Worm (Caenorhabditis elegans) whole organism, early embryonic: ENCODE measurements around the gene atg-13.

Experiments
- B0310.2 ChIP-seq: sonication (generic microtip); optimal IDR thresholded peaks from 2 replicates; lab custom pipeline; 2016; ENCODE audit warnings: mild to moderate bottlenecking, missing genetic modification characterization, missing compliant biosample characterization
- F13C5.2 ChIP-seq: sonication (generic microtip); optimal IDR thresholded peaks from 2 replicates; lab custom pipeline; 2017; ENCODE audit warnings: mild to moderate bottlenecking, missing genetic modification characterization, inconsistent platforms, missing compliant biosample characterization
- aly-1 ChIP-seq: sonication (generic microtip); optimal IDR thresholded peaks from 2 replicates; lab custom pipeline; 2016; ENCODE audit warnings: missing genetic modification characterization, missing compliant biosample characterization
- ama-1 ChIP-seq: fragments of 150-350 bp; optimal IDR thresholded peaks from 2 replicates; lab custom pipeline; 2014
- ceh-13 ChIP-seq: fragments of 200-800 bp; sonication (Bioruptor generic); optimal IDR thresholded peaks from 2 replicates; lab custom pipeline; 2018; ENCODE audit warnings: mild to moderate bottlenecking, missing genetic modification characterization, missing compliant biosample characterization
- ceh-36 ChIP-seq: sonication (generic microtip); optimal IDR thresholded peaks from 2 replicates; lab custom pipeline; 2016; ENCODE audit warnings: missing genetic modification characterization, inconsistent platforms, missing compliant biosample characterization
- ets-7 ChIP-seq: sonication (generic microtip); optimal IDR thresholded peaks from 2 replicates; lab custom pipeline; 2016; ENCODE audit warnings: missing genotype, missing genetic modification characterization, missing compliant biosample characterization
- flt-1 ChIP-seq: fragments of 200-800 bp; sonication (Bioruptor generic); IDR thresholded peaks from 2 replicates; pipeline ENCODE4 v1.3.6; 2022; ENCODE audit warnings: missing genetic modification characterization, missing compliant biosample characterization
- hmbx-1 ChIP-seq: sonication (generic microtip); optimal IDR thresholded peaks from 2 replicates; lab custom pipeline; 2016; ENCODE audit warnings: mild to moderate bottlenecking, missing genetic modification characterization, missing compliant biosample characterization
- hmg-4 ChIP-seq: fragments of 200-800 bp; sonication (Bioruptor generic); optimal IDR thresholded peaks from 2 replicates; lab custom pipeline; 2018; ENCODE audit warnings: mild to moderate bottlenecking, missing genetic modification characterization, missing compliant biosample characterization
- hnd-1 ChIP-seq: sonication (generic microtip); optimal IDR thresholded peaks from 2 replicates; lab custom pipeline; 2016; ENCODE audit warnings: missing genetic modification characterization, missing compliant biosample characterization
- pes-1 ChIP-seq: fragments of 200-800 bp; sonication (Bioruptor generic); IDR thresholded peaks from 2 replicates; pipeline ENCODE4 v1.3.6; 2022; ENCODE audit warnings: missing genetic modification reagents, missing genetic modification characterization, missing compliant biosample characterization
- scrt-1 ChIP-seq: fragments of 200-800 bp; sonication (Bioruptor generic); IDR thresholded peaks from 2 replicates; pipeline ENCODE4 v1.3.6; 2022; ENCODE audit warnings: missing genetic modification characterization, missing compliant biosample characterization
- sea-1 ChIP-seq: fragments of 200-800 bp; sonication (Bioruptor generic); conservative IDR thresholded peaks from 2 replicates; pipeline ENCODE4 v1.3.6; 2022; ENCODE audit warnings: missing genetic modification characterization, missing compliant biosample characterization
- tbx-11 ChIP-seq: fragments of 200-800 bp; sonication (Bioruptor generic); IDR thresholded peaks from 2 replicates; pipeline ENCODE4 v1.3.6; 2022; ENCODE audit warnings: missing genetic modification characterization, missing compliant biosample characterization
- tbx-37 ChIP-seq: fragments of 200-800 bp; sonication (Bioruptor generic); conservative IDR thresholded peaks from 2 replicates; pipeline ENCODE4 v1.3.6; 2022; ENCODE audit warnings: missing genetic modification reagents, missing genetic modification characterization, missing compliant biosample characterization
- tra-4 ChIP-seq: sonication (generic microtip); optimal IDR thresholded peaks from 2 replicates; lab custom pipeline; 2017; ENCODE audit warnings: missing genetic modification characterization, missing compliant biosample characterization

The atg-13 gene

ce11 chrIII:8164771-8165170 is 6.8 kb upstream of the atg-13 start:
- TF ChIP-seq tra-4 (tag; lab: Kevin White, UChicago), result no peak
- TF ChIP-seq tbx-11 (GFP tag; lab: Robert Waterston, UW), result no peak
- no peak for TF ChIP-seq hmg-4 (GFP tag; lab: Kevin White, UChicago)

ce11 chrIII:8163788-8164423 is 5.9 kb upstream of the atg-13 start, which contains the start of gene prp-8:
Gene prp-8, plus strand, starts transcription at chrIII:8164373.
- TF ChIP-seq hmbx-1 (tag; lab: Kevin White, UChicago), result no peak
- TF ChIP-seq ets-7 (tag; lab: Kevin White, UChicago), result no peak
- no peak for TF ChIP-seq hnd-1
- TF ChIP-seq tbx-11 (GFP tag; lab: Robert Waterston, UW), result no peak
- TF ChIP-seq ama-1, result no peak
- TF ChIP-seq F13C5.2 (tag; lab: Kevin White, UChicago), result peak; percentile 41
- TF ChIP-seq ceh-36 (tag; lab: Kevin White, UChicago), result no peak
- peak; percentile 47; the same call in 1 of the 2 replicates for TF ChIP-seq tbx-37 (GFP tag; lab: Robert Waterston, UW)
- no peak for TF ChIP-seq B0310.2
- no peak for TF ChIP-seq tra-4 (tag; lab: Kevin White, UChicago)
- TF ChIP-seq sea-1 (GFP tag; lab: Robert Waterston, UW), result no peak
- TF ChIP-seq flt-1 (GFP tag; lab: Robert Waterston, UW), result peak; percentile 38; the same call in 1 of the 2 replicates
- peak; percentile 60 for TF ChIP-seq hmg-4 (GFP tag; lab: Kevin White, UChicago)
- TF ChIP-seq scrt-1 (GFP tag; lab: Robert Waterston, UW), result no peak
- no peak for TF ChIP-seq pes-1
- TF ChIP-seq aly-1 (tag; lab: Kevin White, UChicago), result no peak
- no peak for TF ChIP-seq ceh-13 (GFP tag; lab: Kevin White, UChicago)

ce11 chrIII:8163283-8163682 is 5.3 kb upstream of the atg-13 start, which contains the start of gene bath-42:
Gene bath-42, minus strand, starts transcription at chrIII:8163383.
- TF ChIP-seq pes-1 (no peak), ama-1 (no peak), sea-1 (GFP tag; lab: Robert Waterston, UW) (no peak), ceh-36 (tag; lab: Kevin White, UChicago) (no peak), aly-1 (tag; lab: Kevin White, UChicago) (no peak), scrt-1 (GFP tag; lab: Robert Waterston, UW) (no peak)

ce11 chrIII:8161238-8161637 is 3.2 kb upstream of the atg-13 start, which contains the start of gene inpp-5K:
Gene inpp-5K, minus strand, starts transcription at chrIII:8161338.
- no peak for TF ChIP-seq sea-1 (GFP tag; lab: Robert Waterston, UW)
- TF ChIP-seq tbx-11 (GFP tag; lab: Robert Waterston, UW), result no peak
- TF ChIP-seq ama-1, result no peak
- TF ChIP-seq ceh-13 (GFP tag; lab: Kevin White, UChicago), result no peak
- TF ChIP-seq scrt-1 (GFP tag; lab: Robert Waterston, UW), result no peak
- no peak for TF ChIP-seq B0310.2
- TF ChIP-seq hnd-1, result no peak
- TF ChIP-seq F13C5.2 (tag; lab: Kevin White, UChicago), result no peak
- no peak for TF ChIP-seq ets-7 (tag; lab: Kevin White, UChicago)
- TF ChIP-seq hmbx-1 (tag; lab: Kevin White, UChicago), result no peak
- TF ChIP-seq aly-1 (tag; lab: Kevin White, UChicago), result no peak
- TF ChIP-seq tbx-37 (GFP tag; lab: Robert Waterston, UW), result no peak
- no peak for TF ChIP-seq ceh-36 (tag; lab: Kevin White, UChicago)
- TF ChIP-seq pes-1, result no peak
- no peak for TF ChIP-seq hmg-4 (GFP tag; lab: Kevin White, UChicago)
- no peak for TF ChIP-seq tra-4 (tag; lab: Kevin White, UChicago)
- no peak for TF ChIP-seq flt-1 (GFP tag; lab: Robert Waterston, UW)

ce11 chrIII:8155166-8155565 is 2.8 kb downstream of the atg-13 start, which contains the start of gene D2007.1:
Gene D2007.1, plus strand, starts transcription at chrIII:8155466.
- no peak for TF ChIP-seq hnd-1

ce11 chrIII:8154423-8154822 is 3.6 kb downstream of the atg-13 start:
- TF ChIP-seq tbx-37 (GFP tag; lab: Robert Waterston, UW) (no peak), hmg-4 (GFP tag; lab: Kevin White, UChicago) (no peak), aly-1 (tag; lab: Kevin White, UChicago) (no peak), flt-1 (GFP tag; lab: Robert Waterston, UW) (no peak), F13C5.2 (tag; lab: Kevin White, UChicago) (no peak), scrt-1 (GFP tag; lab: Robert Waterston, UW) (no peak), pes-1 (no peak), B0310.2 (no peak), ceh-36 (tag; lab: Kevin White, UChicago) (no peak), ets-7 (tag; lab: Kevin White, UChicago) (no peak), sea-1 (GFP tag; lab: Robert Waterston, UW) (no peak), tra-4 (tag; lab: Kevin White, UChicago) (no peak), ceh-13 (GFP tag; lab: Kevin White, UChicago) (no peak), ama-1 (no peak), tbx-11 (GFP tag; lab: Robert Waterston, UW) (no peak), hnd-1 (no peak), hmbx-1 (tag; lab: Kevin White, UChicago) (no peak)

ce11 chrIII:8148751-8149150 is 9.2 kb downstream of the atg-13 start, which contains the start of gene D2007.2:
Gene D2007.2, plus strand, starts transcription at chrIII:8148963.
- TF ChIP-seq tra-4 (tag; lab: Kevin White, UChicago), result no peak
- TF ChIP-seq flt-1 (GFP tag; lab: Robert Waterston, UW), result no peak
- no peak for TF ChIP-seq hmg-4 (GFP tag; lab: Kevin White, UChicago)
- no peak for TF ChIP-seq hmbx-1 (tag; lab: Kevin White, UChicago)
